Fruit fly (Drosophila melanogaster) whole organism, pupa: Measurements from ENCODE around the gene Agxt.
A peak's percentile ranks its signal among the peaks of the same experiment; 100 is the strongest.

Experiments
- CG13204 ChIP-seq: fragments of 200-800 bp; sonication (Bioruptor generic); optimal IDR thresholded peaks from 2 replicates; lab custom pipeline; 2018; ENCODE audit warnings: missing biosample characterization, mild to moderate bottlenecking, missing genetic modification characterization, moderate library complexity
- CG14655 ChIP-seq: fragments of 200-800 bp; sonication (Bioruptor generic); optimal IDR thresholded peaks from 3 replicates; lab custom pipeline; 2017; ENCODE audit warnings: mild to moderate bottlenecking, missing biosample characterization, missing genetic modification reagents, missing genetic modification characterization
- CG34367 ChIP-seq: fragments of 200-800 bp; sonication (Bioruptor generic); optimal IDR thresholded peaks from 2 replicates; lab custom pipeline; 2018; ENCODE audit warnings: missing biosample characterization, mild to moderate bottlenecking, missing genetic modification characterization
- EcR ChIP-seq: fragments of 200-800 bp; sonication (Bioruptor generic); optimal IDR thresholded peaks from 3 replicates; lab custom pipeline; 2019; ENCODE audit warnings: missing biosample characterization, missing genetic modification characterization, mild to moderate bottlenecking, moderate library complexity, missing genetic modification reagents
- Pif1A ChIP-seq: fragments of 200-800 bp; sonication (Bioruptor generic); optimal IDR thresholded peaks from 3 replicates; lab custom pipeline; 2016; ENCODE audit warnings: missing biosample characterization, missing genetic modification characterization
- Pif1B ChIP-seq: fragments of 200-800 bp; sonication (Bioruptor generic); optimal IDR thresholded peaks from 3 replicates; lab custom pipeline; 2016; ENCODE audit warnings: missing biosample characterization, missing genetic modification characterization
- gl ChIP-seq: fragments of 200-800 bp; sonication (Bioruptor generic); optimal IDR thresholded peaks from 2 replicates; lab custom pipeline; 2018; ENCODE audit warnings: missing biosample characterization, mild to moderate bottlenecking, missing genetic modification characterization
- rn ChIP-seq: fragments of 200-800 bp; sonication (Bioruptor generic); IDR thresholded peaks from 2 replicates; pipeline ENCODE4 v1.3.6; 2022; ENCODE audit warnings: missing biosample characterization, missing genetic modification characterization

- no peak for TF ChIP-seq rn
- TF ChIP-seq CG14655 (GFP tag; lab: Kevin White, UChicago): peak; percentile 63
- no peak for TF ChIP-seq gl (tag; lab: Kevin White, UChicago)
- TF ChIP-seq CG13204 (GFP tag; lab: Kevin White, UChicago): no peak
- no peak for TF ChIP-seq CG34367 (tag; lab: Kevin White, UChicago)
- TF ChIP-seq Pif1A: peak; percentile 19
- no peak for TF ChIP-seq EcR (GFP tag; lab: Kevin White, UChicago)
- peak; percentile 4 for TF ChIP-seq Pif1B
Observed at dm6 chrX:6573799-6574198, 45.1 kb downstream of the Agxt start.
